Worm (Caenorhabditis elegans) whole organism, L2 larva: ENCODE results near the gene clec-238.

Experiments used
- ceh-16 ChIP-seq: fragments of 150-350 bp; optimal IDR thresholded peaks from 2 replicates; lab custom pipeline; 2014; ENCODE audit warnings: missing biosample characterization, missing genetic modification characterization
- snpc-4 ChIP-seq: fragments of 150-350 bp; optimal IDR thresholded peaks from 2 replicates; lab custom pipeline; 2014; ENCODE audit warnings: missing biosample characterization, missing genetic modification characterization

ce11 chrV:16987035-16987434 is 35.4 kb downstream of the clec-238 start, which contains the start of gene Y102A5C.40:
- TF ChIP-seq snpc-4 (no peak), ceh-16 (tag; lab: Kevin White, UChicago) (no peak)
